Worm (Caenorhabditis elegans) whole organism, L2 larva: ENCODE data around the gene frpr-4.

Source experiments
- C34F6.9 ChIP-seq: fragments of 150-350 bp; optimal IDR thresholded peaks from 2 replicates; lab custom pipeline; 2014; ENCODE audit warnings: missing biosample characterization, missing genetic modification characterization
- F13H6.1 ChIP-seq: sonication (generic microtip); optimal IDR thresholded peaks from 2 replicates; lab custom pipeline; 2016; ENCODE audit warnings: missing genetic modification characterization, missing compliant biosample characterization
- ZK546.5 ChIP-seq: sonication (generic microtip); optimal IDR thresholded peaks from 2 replicates; lab custom pipeline; 2017; ENCODE audit warnings: missing biosample characterization, missing genetic modification characterization
- aly-2 ChIP-seq: fragments of 150-350 bp; optimal IDR thresholded peaks from 2 replicates; lab custom pipeline; 2014; ENCODE audit warnings: missing biosample characterization, missing genetic modification characterization
- ama-1 ChIP-seq: fragments of 150-350 bp; optimal IDR thresholded peaks from 2 replicates; lab custom pipeline; 2018; ENCODE audit warnings: inconsistent platforms
- blmp-1 ChIP-seq: sonication (generic microtip); optimal IDR thresholded peaks from 2 replicates; lab custom pipeline; 2017; ENCODE audit warnings: missing genetic modification characterization, mild to moderate bottlenecking, missing compliant biosample characterization, antibody characterized with exemption, moderate library complexity; ENCODE audit not compliant: insufficient read depth
- ceh-16 ChIP-seq: fragments of 150-350 bp; optimal IDR thresholded peaks from 2 replicates; lab custom pipeline; 2014; ENCODE audit warnings: missing biosample characterization, missing genetic modification characterization
- dmd-4 ChIP-seq: sonication (generic microtip); optimal IDR thresholded peaks from 2 replicates; lab custom pipeline; 2017; ENCODE audit warnings: missing biosample characterization, missing genetic modification characterization
- egl-27 ChIP-seq: sonication (generic microtip); optimal IDR thresholded peaks from 3 replicates; lab custom pipeline; 2017; ENCODE audit warnings: missing biosample characterization, missing genetic modification reagents, missing genetic modification characterization
- fos-1 ChIP-seq: fragments of 150-350 bp; optimal IDR thresholded peaks from 2 replicates; lab custom pipeline; 2014; ENCODE audit warnings: missing biosample characterization, missing genetic modification characterization
- gmeb-1 ChIP-seq: fragments of 150-350 bp; optimal IDR thresholded peaks from 2 replicates; lab custom pipeline; 2014; ENCODE audit warnings: missing biosample characterization, missing genetic modification characterization
- lin-39 ChIP-seq: fragments of 150-350 bp; optimal IDR thresholded peaks from 2 replicates; lab custom pipeline; 2014; ENCODE audit warnings: missing biosample characterization, missing genetic modification reagents, missing genetic modification characterization
- lsy-2 ChIP-seq, 2 experiments: fragments of 150-350 bp in 1 of 2; sonication (generic microtip) in 1 of 2; optimal IDR thresholded peaks; 2 replicates each; lab custom pipeline; 2014 to 2017; ENCODE audit warnings: missing biosample characterization in 2 of 2, missing genetic modification characterization in 2 of 2
- mbf-1 ChIP-seq: sonication (generic microtip); optimal IDR thresholded peaks from 2 replicates; lab custom pipeline; 2017; ENCODE audit warnings: missing biosample characterization, missing genetic modification characterization
- mdl-1 ChIP-seq, 2 experiments: fragments of 150-350 bp in 1 of 2; sonication (generic microtip) in 1 of 2; optimal IDR thresholded peaks; 2 replicates each; lab custom pipeline; 2017; ENCODE audit warnings: missing biosample characterization in 2 of 2, missing genetic modification characterization in 2 of 2
- nhr-10 ChIP-seq: sonication (generic microtip); optimal IDR thresholded peaks from 2 replicates; lab custom pipeline; 2017; ENCODE audit warnings: missing biosample characterization, missing genetic modification characterization
- nhr-129 ChIP-seq: fragments of 150-350 bp; optimal IDR thresholded peaks from 2 replicates; lab custom pipeline; 2014; ENCODE audit warnings: missing biosample characterization, missing genetic modification characterization
- nhr-21 ChIP-seq: fragments of 150-350 bp; optimal IDR thresholded peaks from 2 replicates; lab custom pipeline; 2014; ENCODE audit warnings: missing biosample characterization, missing genetic modification characterization
- nhr-6 ChIP-seq: fragments of 150-350 bp; optimal IDR thresholded peaks from 2 replicates; lab custom pipeline; 2014; ENCODE audit warnings: missing biosample characterization, missing genetic modification characterization
- skn-1 ChIP-seq: sonication (generic microtip); optimal IDR thresholded peaks from 2 replicates; lab custom pipeline; 2017; ENCODE audit warnings: missing biosample characterization, missing genetic modification characterization
- sma-3 ChIP-seq: sonication (generic microtip); optimal IDR thresholded peaks from 2 replicates; lab custom pipeline; 2016; ENCODE audit warnings: missing genetic modification reagents, missing genetic modification characterization, missing compliant biosample characterization
- sma-9 ChIP-seq, 2 experiments: fragments of 150-350 bp in 1 of 2; sonication (generic microtip) in 1 of 2; optimal IDR thresholded peaks; 2 replicates each; lab custom pipeline; 2014 to 2016; ENCODE audit warnings: missing genetic modification characterization in 2 of 2, mild to moderate bottlenecking in 1 of 2, missing biosample characterization in 1 of 2, missing compliant biosample characterization in 1 of 2, missing genetic modification reagents in 1 of 2, moderate library complexity in 1 of 2
- snpc-4 ChIP-seq: fragments of 150-350 bp; optimal IDR thresholded peaks from 2 replicates; lab custom pipeline; 2014; ENCODE audit warnings: missing biosample characterization, missing genetic modification characterization
- unc-55 ChIP-seq: fragments of 150-350 bp; sonication (generic microtip); optimal IDR thresholded peaks from 3 replicates; lab custom pipeline; 2014; ENCODE audit warnings: missing biosample characterization, missing genetic modification reagents, missing genetic modification characterization
- ztf-4 ChIP-seq: fragments of 150-350 bp; optimal IDR thresholded peaks from 2 replicates; lab custom pipeline; 2014; ENCODE audit warnings: missing biosample characterization, missing genetic modification characterization

frpr-4 gene

ce11 chrII:5201922-5202562, 53.3 kb downstream of the frpr-4 start:
- no peak for TF ChIP-seq C34F6.9 (tag; lab: Kevin White, UChicago)
- TF ChIP-seq egl-27 (tag; lab: Kevin White, UChicago), result no peak
- TF ChIP-seq ZK546.5 (tag; lab: Kevin White, UChicago), result no peak
- TF ChIP-seq F13H6.1, result peak; percentile 59
- TF ChIP-seq nhr-129 (tag; lab: Kevin White, UChicago), result peak; percentile 15
- peak in 1 of 2 experiments; percentile 38 for TF ChIP-seq mdl-1 (tag; optimal IDR thresholded peaks at IDR 0.05; lab: Kevin White, UChicago)
- no peak for TF ChIP-seq ztf-4 (tag; lab: Kevin White, UChicago)
- TF ChIP-seq lsy-2 (tag; optimal IDR thresholded peaks at IDR 0.05; lab: Kevin White, UChicago), result peak in 1 of 2 experiments; percentile 6
- peak; percentile 47 for TF ChIP-seq sma-3
- peak; percentile 58 for TF ChIP-seq gmeb-1 (tag; lab: Kevin White, UChicago)
- TF ChIP-seq dmd-4 (tag; lab: Kevin White, UChicago), result no peak
- no peak for TF ChIP-seq mbf-1 (tag; lab: Kevin White, UChicago)
- peak; percentile 17 for TF ChIP-seq skn-1 (tag; lab: Kevin White, UChicago)
- no peak for TF ChIP-seq lin-39 (tag; lab: Kevin White, UChicago)
- TF ChIP-seq fos-1 (tag; lab: Kevin White, UChicago), result peak; percentile 81
- TF ChIP-seq sma-9 (GFP tag; optimal IDR thresholded peaks at IDR 0.05; lab: Kevin White, UChicago), result peak; percentile 32
- TF ChIP-seq sma-9 (tag; optimal IDR thresholded peaks at IDR 0.05; lab: Kevin White, UChicago), result no peak
- TF ChIP-seq snpc-4, result peak; percentile 19
- no peak for TF ChIP-seq nhr-21 (tag; lab: Kevin White, UChicago)

- TF ChIP-seq nhr-6 (tag; lab: Kevin White, UChicago), result peak; percentile 51
- peak; percentile 58 for TF ChIP-seq ama-1 (lab: Kevin White, UChicago)
- TF ChIP-seq snpc-4, result peak; percentile 6
- TF ChIP-seq blmp-1 (tag; lab: Kevin White, UChicago), result peak; percentile 29
- TF ChIP-seq F13H6.1, result peak; percentile 60
- TF ChIP-seq lsy-2 (tag; optimal IDR thresholded peaks at IDR 0.05; lab: Kevin White, UChicago), result peak in 1 of 2 experiments; percentile 72
- no peak for TF ChIP-seq aly-2 (tag; lab: Kevin White, UChicago)
- TF ChIP-seq ceh-16 (tag; lab: Kevin White, UChicago), result no peak
- TF ChIP-seq sma-9 (GFP tag; optimal IDR thresholded peaks at IDR 0.05; lab: Kevin White, UChicago), result peak; percentile 33
- TF ChIP-seq sma-9 (tag; optimal IDR thresholded peaks at IDR 0.05; lab: Kevin White, UChicago), result no peak
- peak; percentile 48 for TF ChIP-seq dmd-4 (tag; lab: Kevin White, UChicago)
- peak; percentile 72 for TF ChIP-seq C34F6.9 (tag; lab: Kevin White, UChicago)
- TF ChIP-seq nhr-129 (tag; lab: Kevin White, UChicago), result peak; percentile 55
- no peak for TF ChIP-seq nhr-10
- TF ChIP-seq fos-1 (tag; lab: Kevin White, UChicago), result peak; percentile 3
- TF ChIP-seq unc-55 (GFP tag; lab: Kevin White, UChicago), result peak; percentile 49
Observed at ce11 chrII:5200987-5201582, 54.2 kb downstream of the frpr-4 start.
